Worm (Caenorhabditis elegans) whole organism, L4 larva: ENCODE results near the gene nep-2.

Experiments used
- F10B5.3 ChIP-seq: sonication (generic microtip); optimal IDR thresholded peaks from 2 replicates; lab custom pipeline; 2016; ENCODE audit warnings: mild to moderate bottlenecking, missing genetic modification characterization, missing compliant biosample characterization
- Y105C5A.15 ChIP-seq: fragments of 200-800 bp; sonication (Bioruptor generic); IDR thresholded peaks from 2 replicates; pipeline ENCODE4 v1.3.6; 2022; ENCODE audit warnings: missing genetic modification characterization, missing compliant biosample characterization
- aly-2 ChIP-seq: sonication (generic microtip); optimal IDR thresholded peaks from 2 replicates; lab custom pipeline; 2018; ENCODE audit warnings: missing biosample characterization, missing genetic modification characterization
- ama-1 ChIP-seq: fragments of 150-350 bp; optimal IDR thresholded peaks from 2 replicates; lab custom pipeline; 2014; ENCODE audit warnings: inconsistent platforms, mixed read lengths
- ceh-82 ChIP-seq: sonication (generic microtip); optimal IDR thresholded peaks from 2 replicates; lab custom pipeline; 2017; ENCODE audit warnings: missing biosample characterization, missing genetic modification characterization
- fkh-10 ChIP-seq: fragments of 150-350 bp; optimal IDR thresholded peaks from 2 replicates; lab custom pipeline; 2014; ENCODE audit warnings: missing biosample characterization, missing genetic modification reagents, missing genetic modification characterization
- fos-1 ChIP-seq: fragments of 150-350 bp; optimal IDR thresholded peaks from 2 replicates; lab custom pipeline; 2014; ENCODE audit warnings: missing biosample characterization, missing genetic modification characterization
- lin-1 ChIP-seq: fragments of 200-800 bp; sonication (Bioruptor generic); IDR thresholded peaks from 2 replicates; pipeline ENCODE4 v1.3.6; 2022; ENCODE audit warnings: missing genetic modification reagents, missing genetic modification characterization, missing compliant biosample characterization
- lin-13 ChIP-seq: fragments of 150-350 bp; optimal IDR thresholded peaks from 2 replicates; lab custom pipeline; 2014; ENCODE audit warnings: missing biosample characterization, missing genetic modification reagents, missing genetic modification characterization
- lin-15B ChIP-seq: fragments of 150-350 bp; sonication (generic microtip); optimal IDR thresholded peaks from 3 replicates; lab custom pipeline; 2014; ENCODE audit warnings: missing biosample characterization, missing genetic modification characterization
- lin-39 ChIP-seq: fragments of 150-350 bp; optimal IDR thresholded peaks from 2 replicates; lab custom pipeline; 2014; ENCODE audit warnings: missing biosample characterization, missing genetic modification reagents, missing genetic modification characterization
- nhr-11 ChIP-seq: fragments of 150-350 bp; optimal IDR thresholded peaks from 2 replicates; lab custom pipeline; 2014; ENCODE audit warnings: missing biosample characterization, missing genetic modification characterization
- nhr-76 ChIP-seq: fragments of 150-350 bp; optimal IDR thresholded peaks from 2 replicates; lab custom pipeline; 2014; ENCODE audit warnings: missing biosample characterization, missing genetic modification characterization
- snpc-4 ChIP-seq: fragments of 150-350 bp; optimal IDR thresholded peaks from 2 replicates; lab custom pipeline; 2014; ENCODE audit warnings: missing biosample characterization, missing genetic modification characterization

ce11 chrII:2751278-2751677 lies 25.7 kb upstream of the nep-2 start:
- TF ChIP-seq lin-13 (GFP tag; lab: Kevin White, UChicago) (no peak), nhr-11 (tag; lab: Kevin White, UChicago) (no peak), Y105C5A.15 (GFP tag; lab: Robert Waterston, UW) (no peak), F10B5.3 (tag; lab: Kevin White, UChicago) (no peak), lin-15B (no peak), ceh-82 (tag; lab: Kevin White, UChicago) (no peak), fkh-10 (GFP tag; lab: Kevin White, UChicago) (no peak), nhr-76 (tag; lab: Kevin White, UChicago) (no peak), lin-39 (tag; lab: Kevin White, UChicago) (no peak), lin-1 (no peak), ama-1 (no peak), snpc-4 (no peak), aly-2 (tag; lab: Kevin White, UChicago) (no peak), fos-1 (tag; lab: Kevin White, UChicago) (no peak)
